Worm (Caenorhabditis elegans) whole organism, young adult: ENCODE measurements around the gene T04B2.8.

Experiments
- B0261.1 ChIP-seq: sonication (generic microtip); optimal IDR thresholded peaks from 2 replicates; lab custom pipeline; 2016; ENCODE audit warnings: mild to moderate bottlenecking, missing genetic modification characterization, moderate library complexity, missing compliant biosample characterization
- F10E7.11 ChIP-seq: sonication (generic microtip); optimal IDR thresholded peaks from 2 replicates; lab custom pipeline; 2017; ENCODE audit warnings: mild to moderate bottlenecking, missing genetic modification characterization, moderate library complexity, missing compliant biosample characterization
- F57C9.4 ChIP-seq: sonication (generic microtip); optimal IDR thresholded peaks from 2 replicates; lab custom pipeline; 2017; ENCODE audit warnings: mild to moderate bottlenecking, missing genetic modification characterization, missing compliant biosample characterization
- K12H6.12 ChIP-seq: fragments of 200-800 bp; sonication (Bioruptor generic); optimal IDR thresholded peaks from 2 replicates; lab custom pipeline; 2018; ENCODE audit warnings: mild to moderate bottlenecking, missing genetic modification characterization, missing compliant biosample characterization
- Y53G8AR.9 ChIP-seq: fragments of 200-800 bp; sonication (Bioruptor generic); conservative IDR thresholded peaks from 2 replicates; pipeline ENCODE4 v1.3.6; 2022; ENCODE audit warnings: missing genetic modification reagents, missing genetic modification characterization, missing compliant biosample characterization
- Y95B8A.8 ChIP-seq: fragments of 200-800 bp; sonication (Bioruptor generic); IDR thresholded peaks from 2 replicates; pipeline ENCODE4 v1.3.6; 2022; ENCODE audit warnings: missing genetic modification reagents, missing genetic modification characterization, missing compliant biosample characterization
- aptf-2 ChIP-seq: fragments of 200-800 bp; sonication (Bioruptor generic); conservative IDR thresholded peaks from 2 replicates; pipeline ENCODE4 v1.3.6; 2022; ENCODE audit warnings: missing genetic modification reagents, missing genetic modification characterization, missing compliant biosample characterization
- athp-1 ChIP-seq: sonication (generic microtip); optimal IDR thresholded peaks from 2 replicates; lab custom pipeline; 2017; ENCODE audit warnings: mild to moderate bottlenecking, missing genetic modification characterization, missing compliant biosample characterization
- attf-3 ChIP-seq: fragments of 200-800 bp; sonication (Bioruptor generic); conservative IDR thresholded peaks from 2 replicates; pipeline ENCODE4 v1.3.6; 2022; ENCODE audit warnings: missing genetic modification reagents, missing genetic modification characterization, missing compliant biosample characterization
- bed-1 ChIP-seq: fragments of 200-800 bp; sonication (Bioruptor generic); IDR thresholded peaks from 2 replicates; pipeline ENCODE4 v1.3.6; 2022; ENCODE audit warnings: missing genetic modification reagents, missing genetic modification characterization, missing compliant biosample characterization
- bed-2 ChIP-seq: fragments of 200-800 bp; sonication (Bioruptor generic); IDR thresholded peaks from 2 replicates; pipeline ENCODE4 v1.3.6; 2022; ENCODE audit warnings: missing genetic modification reagents, missing genetic modification characterization, missing compliant biosample characterization
- cebp-1 ChIP-seq, 2 experiments: fragments of 200-800 bp in 1 of 2; sonication (Bioruptor generic) in 1 of 2; sonication (generic microtip) in 1 of 2; IDR thresholded peaks in 1 of 2; optimal IDR thresholded peaks in 1 of 2; 2 replicates each; pipeline versions ENCODE4 v1.3.6 to Lab custom; 2017 to 2022; ENCODE audit warnings: missing compliant biosample characterization in 2 of 2, missing genetic modification characterization in 2 of 2, mild to moderate bottlenecking in 1 of 2, missing genetic modification reagents in 1 of 2, moderate library complexity in 1 of 2
- ceh-58 ChIP-seq: fragments of 200-800 bp; sonication (Bioruptor generic); IDR thresholded peaks from 2 replicates; pipeline ENCODE4 v1.3.6; 2022; ENCODE audit warnings: missing genetic modification characterization, missing compliant biosample characterization
- dpl-1 ChIP-seq: fragments of 150-350 bp; optimal IDR thresholded peaks from 2 replicates; lab custom pipeline; 2014; ENCODE audit warnings: missing biosample characterization, missing genetic modification reagents, missing genetic modification characterization
- hrde-1 ChIP-seq: sonication (generic microtip); optimal IDR thresholded peaks from 2 replicates; lab custom pipeline; 2016; ENCODE audit warnings: missing genetic modification characterization, mild to moderate bottlenecking, missing compliant biosample characterization, moderate library complexity, missing genotype, missing genetic modification reagents, borderline replicate concordance
- let-607 ChIP-seq, 2 experiments: fragments of 200-800 bp in 1 of 2; sonication (Bioruptor generic) in 1 of 2; sonication (generic microtip) in 1 of 2; optimal IDR thresholded peaks; 2 replicates each; lab custom pipeline; 2016 to 2018; ENCODE audit warnings: mild to moderate bottlenecking in 2 of 2, missing compliant biosample characterization in 2 of 2, missing genetic modification characterization in 2 of 2, moderate library complexity in 2 of 2, missing genotype in 1 of 2
- lin-54 ChIP-seq: fragments of 200-800 bp; sonication (Bioruptor generic); optimal IDR thresholded peaks from 2 replicates; lab custom pipeline; 2018; ENCODE audit warnings: mild to moderate bottlenecking, missing genetic modification characterization, missing compliant biosample characterization
- lir-1 ChIP-seq: fragments of 200-800 bp; sonication (Bioruptor generic); conservative IDR thresholded peaks from 2 replicates; pipeline ENCODE4 v1.3.6; 2022; ENCODE audit warnings: missing genetic modification reagents, missing genetic modification characterization, missing compliant biosample characterization
- lsl-1 ChIP-seq: fragments of 200-800 bp; sonication (Bioruptor generic); optimal IDR thresholded peaks from 2 replicates; lab custom pipeline; 2018; ENCODE audit warnings: mild to moderate bottlenecking, missing genetic modification characterization, moderate library complexity, missing compliant biosample characterization
- lsy-27 ChIP-seq: sonication (generic microtip); optimal IDR thresholded peaks from 2 replicates; lab custom pipeline; 2017; ENCODE audit warnings: missing genetic modification characterization, mild to moderate bottlenecking, missing compliant biosample characterization, antibody characterized with exemption, missing genotype, borderline replicate concordance; ENCODE audit not compliant: insufficient read depth
- madf-10 ChIP-seq: sonication (generic microtip); optimal IDR thresholded peaks from 2 replicates; lab custom pipeline; 2016; ENCODE audit warnings: mild to moderate bottlenecking, missing genetic modification characterization, missing compliant biosample characterization
- madf-8 ChIP-seq: fragments of 200-800 bp; sonication (Bioruptor generic); conservative IDR thresholded peaks from 2 replicates; pipeline ENCODE4 v1.3.6; 2022; ENCODE audit warnings: missing genetic modification reagents, missing genetic modification characterization, missing compliant biosample characterization
- mel-28 ChIP-seq: sonication (generic microtip); optimal IDR thresholded peaks from 2 replicates; lab custom pipeline; 2016; ENCODE audit warnings: borderline replicate concordance, mild to moderate bottlenecking, missing genetic modification characterization, missing compliant biosample characterization
- nfya-1 ChIP-seq: sonication (generic microtip); optimal IDR thresholded peaks from 2 replicates; lab custom pipeline; 2017; ENCODE audit warnings: antibody characterized with exemption, missing compliant biosample characterization, missing genetic modification characterization, borderline replicate concordance; ENCODE audit not compliant: insufficient read depth
- nhr-179 ChIP-seq: sonication (generic microtip); optimal IDR thresholded peaks from 2 replicates; lab custom pipeline; 2016; ENCODE audit warnings: mild to moderate bottlenecking, missing genetic modification characterization, missing compliant biosample characterization
- rec-8 ChIP-seq, 2 experiments: sonication (generic microtip); optimal IDR thresholded peaks; 2 replicates each; lab custom pipeline; 2016; ENCODE audit warnings: mild to moderate bottlenecking in 2 of 2, missing genetic modification characterization in 2 of 2, missing genetic modification reagents in 2 of 2, missing genotype in 2 of 2, missing biosample characterization in 1 of 2, missing compliant biosample characterization in 1 of 2, moderate library complexity in 1 of 2
- repo-1 ChIP-seq: sonication (generic microtip); optimal IDR thresholded peaks from 2 replicates; lab custom pipeline; 2017; ENCODE audit warnings: mild to moderate bottlenecking, missing genetic modification characterization, missing compliant biosample characterization
- tbp1 ChIP-seq: fragments of 200-800 bp; sonication (Bioruptor generic); optimal IDR thresholded peaks from 2 replicates; lab custom pipeline; 2018; ENCODE audit warnings: mild to moderate bottlenecking, missing genetic modification characterization, missing compliant biosample characterization
- tlf-1 ChIP-seq: fragments of 200-800 bp; sonication (Bioruptor generic); optimal IDR thresholded peaks from 2 replicates; lab custom pipeline; 2018; ENCODE audit warnings: mild to moderate bottlenecking, missing genetic modification characterization, missing compliant biosample characterization
- unc-62 ChIP-seq: fragments of 150-350 bp; optimal IDR thresholded peaks from 2 replicates; lab custom pipeline; 2014; ENCODE audit warnings: missing biosample characterization, missing genetic modification reagents, missing genetic modification characterization
- xnd-1 ChIP-seq: sonication (generic microtip); optimal IDR thresholded peaks from 2 replicates; lab custom pipeline; 2016; ENCODE audit warnings: missing genotype, missing genetic modification reagents, missing genetic modification characterization, missing compliant biosample characterization

The T04B2.8 gene

ce11 chrIV:10051088-10051487 is at the start of gene T04B2.8:
Gene T04B2.8, minus strand, starts transcription at chrIV:10051188.
- TF ChIP-seq Y95B8A.8, result no peak
- no peak for TF ChIP-seq hrde-1
- no peak for TF ChIP-seq bed-2 (GFP tag; lab: Robert Waterston, UW)
- TF ChIP-seq aptf-2 (GFP tag; lab: Robert Waterston, UW), result no peak
- TF ChIP-seq nfya-1, result no peak
- TF ChIP-seq athp-1 (tag; lab: Kevin White, UChicago), result no peak
- TF ChIP-seq bed-1 (GFP tag; lab: Robert Waterston, UW), result no peak
- TF ChIP-seq repo-1 (tag; lab: Kevin White, UChicago), result no peak

ce11 chrIV:10096881-10097280 is 45.9 kb upstream of the T04B2.8 start, which contains the start of gene dis-3:
Gene dis-3, plus strand, starts transcription at chrIV:10097202.
- TF ChIP-seq mel-28 (tag; lab: Kevin White, UChicago) (no peak), attf-3 (GFP tag; lab: Robert Waterston, UW) (peak; percentile 88)
- TF ChIP-seq, all 124 proteins: peak for 1

- TF ChIP-seq tbp1 (GFP tag; lab: Kevin White, UChicago) (no peak), madf-8 (GFP tag; lab: Robert Waterston, UW) (no peak), F10E7.11 (tag; lab: Kevin White, UChicago) (no peak), K12H6.12 (tag; lab: Kevin White, UChicago) (no peak), lsy-27 (tag; lab: Kevin White, UChicago) (no peak)
These were observed 44.2 kb upstream of the T04B2.8 start, which contains the start of the genes C04G2.5 and msp-36 for ce11 chrIV:10095171-10095570. Gene C04G2.5, minus strand, starts transcription at chrIV:10095271. Gene msp-36, plus strand, starts transcription at chrIV:10095433.

- no peak for TF ChIP-seq unc-62
- no peak for TF ChIP-seq lir-1 (GFP tag; lab: Robert Waterston, UW)
- no peak for TF ChIP-seq lsl-1 (GFP tag; lab: Kevin White, UChicago)
- TF ChIP-seq tlf-1 (GFP tag; lab: Kevin White, UChicago), result no peak
- TF ChIP-seq ceh-58 (GFP tag; lab: Robert Waterston, UW), result no peak
- no peak for TF ChIP-seq bed-2 (GFP tag; lab: Robert Waterston, UW)
- no peak for TF ChIP-seq xnd-1 (tag; lab: Kevin White, UChicago)
- no peak for TF ChIP-seq Y53G8AR.9
- TF ChIP-seq lin-54 (GFP tag; lab: Kevin White, UChicago), result no peak
- TF ChIP-seq dpl-1 (GFP tag; lab: Kevin White, UChicago), result no peak
These were observed 39.4 kb upstream of the T04B2.8 start, which contains the start of gene ttbk-5 for ce11 chrIV:10090358-10090757. Gene ttbk-5, plus strand, starts transcription at chrIV:10090658.

ce11 chrIV:10089777-10090176 is 38.8 kb upstream of the T04B2.8 start, which contains the start of gene ttr-39:
Gene ttr-39, minus strand, starts transcription at chrIV:10089877.
- no peak for TF ChIP-seq nhr-179 (tag; lab: Kevin White, UChicago)
- TF ChIP-seq B0261.1 (tag; lab: Kevin White, UChicago), result no peak
- TF ChIP-seq madf-10, result no peak
- no peak for TF ChIP-seq F57C9.4 (tag; lab: Kevin White, UChicago)
- no peak for TF ChIP-seq let-607 (tag; optimal IDR thresholded peaks at IDR 0.05; lab: Kevin White, UChicago)
- TF ChIP-seq rec-8 (tag; optimal IDR thresholded peaks at IDR 0.05; lab: Kevin White, UChicago), result no peak
- no peak for TF ChIP-seq cebp-1 (GFP tag; IDR thresholded peaks at IDR 0.05; lab: Robert Waterston, UW)
- TF ChIP-seq cebp-1 (tag; optimal IDR thresholded peaks at IDR 0.05; lab: Kevin White, UChicago), result no peak
